Worm (Caenorhabditis elegans) whole organism, late embryonic: Measurements from ENCODE around the gene flp-21.

ENCODE experiments used
- ahr-1 ChIP-seq: sonication (generic microtip); optimal IDR thresholded peaks from 2 replicates; lab custom pipeline; 2016; ENCODE audit warnings: missing genetic modification characterization, missing compliant biosample characterization
- ceh-48 ChIP-seq: sonication (generic microtip); optimal IDR thresholded peaks from 2 replicates; lab custom pipeline; 2016; ENCODE audit warnings: missing genetic modification characterization, inconsistent platforms, missing compliant biosample characterization
- ceh-9 ChIP-seq: sonication (generic microtip); optimal IDR thresholded peaks from 2 replicates; lab custom pipeline; 2016; ENCODE audit warnings: mild to moderate bottlenecking, missing genetic modification characterization, inconsistent platforms, missing compliant biosample characterization
- fkh-10 ChIP-seq: fragments of 150-350 bp; optimal IDR thresholded peaks from 2 replicates; lab custom pipeline; 2014; ENCODE audit warnings: missing biosample characterization, missing genetic modification reagents, missing genetic modification characterization
- fkh-6 ChIP-seq: sonication (generic microtip); optimal IDR thresholded peaks from 2 replicates; lab custom pipeline; 2016; ENCODE audit warnings: missing genetic modification characterization, missing compliant biosample characterization
- nhr-11 ChIP-seq: fragments of 150-350 bp; optimal IDR thresholded peaks from 2 replicates; lab custom pipeline; 2014; ENCODE audit warnings: missing biosample characterization, missing genetic modification characterization
- pag-3 ChIP-seq: sonication (generic microtip); optimal IDR thresholded peaks from 2 replicates; lab custom pipeline; 2016; ENCODE audit warnings: missing compliant biosample characterization, missing genetic modification characterization, borderline replicate concordance
- pha-4 ChIP-seq: fragments of 150-350 bp; optimal IDR thresholded peaks from 2 replicates; lab custom pipeline; 2018; ENCODE audit warnings: missing biosample characterization, missing genetic modification reagents, missing genetic modification characterization
- pqm-1 ChIP-seq: sonication (generic microtip); optimal IDR thresholded peaks from 2 replicates; lab custom pipeline; 2016; ENCODE audit warnings: missing genetic modification characterization, missing compliant biosample characterization
- pros-1 ChIP-seq: fragments of 150-350 bp; optimal IDR thresholded peaks from 2 replicates; lab custom pipeline; 2014; ENCODE audit warnings: missing biosample characterization, missing genetic modification reagents, missing genetic modification characterization
- sox-2 ChIP-seq: fragments of 200-800 bp; sonication (Bioruptor generic); IDR thresholded peaks from 2 replicates; pipeline ENCODE4 v1.3.6; 2022; ENCODE audit warnings: missing genetic modification reagents, missing genetic modification characterization, missing compliant biosample characterization
- tbx-2 ChIP-seq: sonication (generic microtip); optimal IDR thresholded peaks from 2 replicates; lab custom pipeline; 2016; ENCODE audit warnings: missing genetic modification characterization, missing compliant biosample characterization
- zip-5 ChIP-seq: sonication (generic microtip); optimal IDR thresholded peaks from 2 replicates; lab custom pipeline; 2016; ENCODE audit warnings: missing genetic modification characterization, missing compliant biosample characterization

ce11 chrV:7778999-7779398 is 14.2 kb upstream of the flp-21 start:
- TF ChIP-seq sox-2 (no peak), pha-4 (no peak), ahr-1 (no peak), ceh-48 (tag; lab: Kevin White, UChicago) (no peak), nhr-11 (tag; lab: Kevin White, UChicago) (no peak), fkh-6 (tag; lab: Kevin White, UChicago) (no peak), pqm-1 (tag; lab: Kevin White, UChicago) (no peak), pag-3 (tag; lab: Kevin White, UChicago) (no peak), ceh-9 (tag; lab: Kevin White, UChicago) (no peak), pros-1 (no peak), fkh-10 (GFP tag; lab: Kevin White, UChicago) (no peak), tbx-2 (tag; lab: Kevin White, UChicago) (no peak), zip-5 (no peak)
